Worm (Caenorhabditis elegans) whole organism, L4/young adult: Measurements from ENCODE around the gene mlt-4.
A peak's percentile ranks its signal among the peaks of the same experiment; 100 is the strongest.

Source experiments
- W03F9.2 ChIP-seq: fragments of 150-350 bp; optimal IDR thresholded peaks from 2 replicates; lab custom pipeline; 2014; ENCODE audit warnings: missing biosample characterization, missing genetic modification characterization
- dao-5 ChIP-seq: sonication (generic microtip); optimal IDR thresholded peaks from 2 replicates; lab custom pipeline; 2016; ENCODE audit warnings: missing genotype, missing genetic modification characterization, moderate library complexity, missing compliant biosample characterization
- him-1 ChIP-seq: sonication (generic microtip); optimal IDR thresholded peaks from 2 replicates; lab custom pipeline; 2016; ENCODE audit warnings: missing genotype, missing genetic modification reagents, missing genetic modification characterization, missing compliant biosample characterization

mlt-4 gene

DNA sequence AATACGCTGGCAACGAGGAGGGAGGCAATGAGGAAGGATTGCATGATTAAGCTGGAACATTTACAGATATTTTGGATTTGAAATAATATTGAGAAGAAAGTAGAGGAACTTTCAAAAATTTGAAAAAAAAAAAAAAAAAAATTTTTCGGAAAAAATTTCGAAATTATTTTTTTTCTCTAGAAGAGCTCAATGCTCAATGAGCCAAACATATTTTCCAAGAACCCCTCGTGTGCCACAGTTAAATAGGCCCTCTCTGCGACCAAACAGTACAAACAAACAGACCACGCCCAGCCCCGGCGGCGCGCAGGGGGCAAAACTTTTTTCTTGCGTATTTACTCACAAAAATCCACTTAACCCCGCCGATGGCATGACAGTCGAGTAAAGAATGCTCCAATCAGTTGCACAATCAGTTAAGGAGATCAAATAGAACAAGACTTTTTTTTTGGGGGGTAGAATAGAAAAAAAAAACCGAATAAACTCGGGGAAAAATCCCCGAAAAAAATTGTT lies 9.4 kb downstream of the mlt-4 start, which contains the start of gene pqn-94:
Gene pqn-94, minus strand, starts transcription at position 51 of the 507 bp plus-strand sequence.
- TF ChIP-seq W03F9.2 (no peak), dao-5 (no peak), him-1 (no peak)

DNA sequence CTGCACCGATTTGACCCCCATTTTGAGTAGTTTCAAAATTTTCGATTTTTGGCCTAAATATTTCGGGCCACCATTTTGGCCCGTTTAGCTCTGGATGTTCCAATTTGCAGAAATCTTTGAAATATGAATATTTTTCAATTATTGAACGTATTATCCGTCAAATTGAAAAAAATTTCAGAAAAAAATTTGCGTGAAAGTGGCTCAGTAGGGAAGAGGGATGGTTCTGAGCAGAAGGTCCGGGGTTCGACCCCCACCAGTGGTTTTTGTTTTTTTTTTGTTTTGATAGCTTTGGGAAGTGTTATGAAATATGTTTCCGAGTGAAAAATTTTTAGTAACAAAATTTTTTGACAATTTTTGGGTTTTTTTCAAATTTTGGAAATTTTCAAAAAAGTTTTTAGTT lies 9.9 kb downstream of the mlt-4 start:
- TF ChIP-seq him-1, result no peak
- TF ChIP-seq dao-5, result no peak
- no peak for TF ChIP-seq W03F9.2

ce11 chrV:20276923-20277322 lies 12.3 kb downstream of the mlt-4 start:
- TF ChIP-seq dao-5 (no peak), W03F9.2 (no peak), him-1 (no peak)

DNA sequence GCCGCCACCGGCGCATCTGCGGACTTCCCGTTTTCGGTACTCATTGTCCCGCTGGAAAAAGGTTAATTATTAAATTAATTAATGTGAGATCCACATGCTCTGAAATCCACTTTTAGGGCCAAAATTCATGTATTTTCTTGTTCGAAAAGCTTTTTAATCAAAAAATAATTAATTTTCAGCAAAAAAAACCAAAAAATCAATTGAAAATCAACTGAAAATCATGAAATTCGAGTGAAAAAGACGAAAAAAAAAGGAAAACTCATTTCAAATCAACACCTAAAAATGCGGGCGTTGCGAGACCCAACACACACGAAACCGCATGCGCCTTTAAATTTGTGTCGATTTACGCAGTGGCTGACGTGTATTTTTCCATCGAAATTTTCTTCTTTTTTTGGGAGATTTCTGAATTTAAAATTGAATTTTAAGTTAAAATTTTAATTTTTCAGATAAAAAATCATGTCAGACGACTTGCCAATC lies 19.5 kb downstream of the mlt-4 start, which contains the start of the genes prmt-1 and cdkr-3:
Gene prmt-1, minus strand, starts transcription at position 51 of the 477 bp plus-strand sequence.
Gene cdkr-3, plus strand, starts transcription at position 447 of the 477 bp plus-strand sequence.
- TF ChIP-seq dao-5 (no peak), W03F9.2 (peak; percentile 71)

DNA sequence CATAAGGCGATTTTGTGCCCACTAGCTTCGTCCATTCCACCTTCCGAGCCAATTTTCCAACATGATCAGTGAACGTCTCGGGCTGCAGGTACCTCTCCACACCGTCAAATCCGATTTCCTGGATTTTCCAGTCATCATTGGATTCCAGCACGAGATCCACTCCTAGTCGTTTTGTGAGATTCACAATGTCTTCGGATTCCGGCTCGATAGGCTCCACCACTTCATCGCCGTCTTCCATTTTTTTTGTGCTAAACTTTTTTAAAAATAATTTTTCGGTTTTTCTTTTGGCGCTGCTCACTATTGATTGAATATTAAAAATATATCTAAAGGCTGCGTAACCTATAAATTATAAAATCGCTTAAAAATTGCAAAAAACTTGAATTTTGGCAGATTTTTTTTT lies 22.2 kb downstream of the mlt-4 start, which contains the start of gene mdt-17:
Gene mdt-17, minus strand, starts transcription at position 256 of the 400 bp plus-strand sequence.
- TF ChIP-seq W03F9.2 (no peak), him-1 (no peak), dao-5 (no peak)

DNA sequence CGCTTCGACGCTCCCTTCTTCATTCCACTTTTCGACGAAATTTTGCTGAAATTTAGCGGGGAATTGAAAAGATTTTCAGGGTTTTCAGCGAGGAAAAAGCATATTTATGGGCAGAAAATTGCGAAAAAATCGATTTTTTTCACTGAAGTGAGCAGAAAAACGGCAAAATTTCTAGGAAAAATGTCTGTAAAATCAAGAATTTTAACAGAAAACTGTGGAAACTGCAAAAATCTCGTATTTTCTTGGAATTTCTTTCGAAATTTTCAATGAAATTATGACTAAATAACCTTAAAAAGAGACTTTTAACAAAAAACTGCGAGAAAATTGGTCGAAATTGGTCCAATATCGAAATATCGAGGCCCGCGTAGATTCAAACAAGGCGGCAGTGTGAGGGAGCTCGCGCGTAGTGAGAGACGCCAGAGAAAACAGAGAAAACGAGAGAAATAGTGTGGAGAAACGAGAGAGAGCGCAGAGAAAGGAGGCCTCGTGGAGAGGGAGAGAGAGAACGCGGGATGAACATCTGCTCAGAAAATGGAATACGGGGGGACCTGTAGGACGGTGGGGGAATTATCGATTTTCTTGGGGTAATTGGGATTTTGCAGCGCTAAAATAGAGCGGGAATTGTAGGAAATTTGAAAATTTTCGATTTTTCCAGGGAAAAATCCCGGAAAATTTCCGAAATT lies 39.6 kb downstream of the mlt-4 start, which contains the start of gene swsn-1:
Gene swsn-1, minus strand, starts transcription at position 51 of the 683 bp plus-strand sequence.
- TF ChIP-seq him-1 (no peak), W03F9.2 (no peak), dao-5 (no peak)

ce11 chrV:20241243-20241862 lies 47.9 kb downstream of the mlt-4 start:
- no peak for TF ChIP-seq him-1
- no peak for TF ChIP-seq W03F9.2
- no peak for TF ChIP-seq dao-5

ce11 chrV:20237429-20237828 lies 51.8 kb downstream of the mlt-4 start, which contains the start of gene sld-5:
TSS of gene sld-5 (minus strand) at chrV:20237745.
- TF ChIP-seq W03F9.2, result no peak
- no peak for TF ChIP-seq him-1
- TF ChIP-seq dao-5, result no peak

DNA sequence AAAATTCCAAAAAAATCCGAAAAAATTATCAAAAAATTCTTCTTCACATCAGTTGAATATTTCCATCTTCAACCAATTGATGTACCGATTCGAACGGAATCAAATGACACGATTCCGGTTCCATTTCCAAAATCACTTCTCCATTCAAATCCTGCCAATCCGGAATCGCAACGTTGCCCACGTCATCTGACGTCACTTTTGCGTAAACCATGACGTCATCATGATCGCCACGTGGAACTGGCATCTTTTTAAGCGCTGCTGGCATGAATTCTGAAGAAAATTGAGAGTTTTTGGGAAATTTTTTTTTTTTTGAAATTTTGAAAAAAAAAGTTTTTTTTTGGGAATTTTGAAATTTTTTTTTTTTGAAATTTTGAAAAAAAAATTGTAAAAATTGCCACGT lies 54.0 kb downstream of the mlt-4 start:
- no peak for TF ChIP-seq him-1
- TF ChIP-seq dao-5, result no peak
- no peak for TF ChIP-seq W03F9.2

DNA sequence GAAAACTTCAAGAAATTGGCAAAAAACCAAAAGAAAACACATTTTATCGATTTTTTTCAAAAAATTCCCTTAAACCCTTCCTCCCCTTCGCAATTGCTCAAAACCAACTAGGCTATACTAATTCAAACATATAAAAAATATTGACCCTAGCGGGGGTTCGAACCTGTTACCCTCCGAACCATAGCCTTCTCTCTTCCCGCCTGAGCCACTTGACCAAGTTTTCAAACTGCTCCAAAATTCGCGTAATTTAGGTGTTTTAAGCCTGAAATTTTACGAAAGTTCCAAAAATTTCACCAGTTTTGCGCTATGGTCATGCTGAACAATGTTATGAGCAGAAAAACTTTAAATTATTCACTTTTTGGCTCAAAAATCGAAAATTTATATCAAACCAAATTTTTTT lies 54.8 kb downstream of the mlt-4 start:
- TF ChIP-seq dao-5, result no peak
- TF ChIP-seq him-1, result no peak
- no peak for TF ChIP-seq W03F9.2

DNA sequence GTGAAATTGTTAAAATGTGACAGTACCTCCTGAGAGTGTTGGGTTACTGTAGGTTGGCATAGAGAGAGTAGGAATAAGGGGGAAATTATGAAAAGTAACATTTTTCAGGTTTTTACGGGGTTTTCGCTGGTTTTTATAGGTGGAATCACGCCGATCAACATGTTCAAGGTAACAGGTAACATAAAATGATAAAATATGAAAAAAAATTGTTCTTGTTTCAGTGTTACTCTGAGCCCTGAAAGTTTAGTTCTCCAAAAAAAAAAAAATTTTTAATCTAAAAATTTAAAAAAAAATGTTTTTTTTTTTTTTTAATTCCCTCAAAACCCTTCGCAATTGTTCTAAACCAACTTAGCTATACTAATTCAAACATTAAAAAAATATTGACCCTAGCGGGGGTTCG lies 55.5 kb downstream of the mlt-4 start, which contains the start of gene Y113G7B.15:
Gene Y113G7B.15, minus strand, starts transcription at position 101 of the 400 bp plus-strand sequence.
- TF ChIP-seq W03F9.2, result no peak
- no peak for TF ChIP-seq dao-5
- TF ChIP-seq him-1, result no peak
